Worm (Caenorhabditis elegans) whole organism, late embryonic: ENCODE measurements around the gene nspg-7.1.

Experiments
- C38D4.7 ChIP-seq: fragments of 200-800 bp; sonication (Bioruptor generic); optimal IDR thresholded peaks from 2 replicates; lab custom pipeline; 2018; ENCODE audit warnings: mild to moderate bottlenecking, missing genetic modification characterization, moderate library complexity, missing compliant biosample characterization
- F13H6.1 ChIP-seq: sonication (generic microtip); optimal IDR thresholded peaks from 2 replicates; lab custom pipeline; 2016; ENCODE audit warnings: missing genetic modification characterization, missing compliant biosample characterization
- Y22D7AL.16 ChIP-seq: sonication (generic microtip); optimal IDR thresholded peaks from 2 replicates; lab custom pipeline; 2016; ENCODE audit warnings: missing genetic modification characterization, missing compliant biosample characterization
- ceh-2 ChIP-seq: sonication (generic microtip); optimal IDR thresholded peaks from 2 replicates; lab custom pipeline; 2016; ENCODE audit warnings: missing genotype, missing genetic modification characterization, missing compliant biosample characterization
- ceh-24 ChIP-seq: sonication (generic microtip); optimal IDR thresholded peaks from 2 replicates; lab custom pipeline; 2016; ENCODE audit warnings: mild to moderate bottlenecking, missing genetic modification characterization, missing compliant biosample characterization
- ceh-30 ChIP-seq: fragments of 150-350 bp; optimal IDR thresholded peaks from 2 replicates; lab custom pipeline; 2014; ENCODE audit warnings: missing biosample characterization, missing genetic modification characterization
- ceh-31 ChIP-seq: sonication (generic microtip); optimal IDR thresholded peaks from 2 replicates; lab custom pipeline; 2016; ENCODE audit warnings: missing genetic modification characterization, missing compliant biosample characterization
- ceh-34 ChIP-seq: sonication (generic microtip); optimal IDR thresholded peaks from 2 replicates; lab custom pipeline; 2016; ENCODE audit warnings: mild to moderate bottlenecking, missing genetic modification characterization, missing compliant biosample characterization
- ceh-45 ChIP-seq: fragments of 200-800 bp; sonication (Bioruptor generic); IDR thresholded peaks from 2 replicates; pipeline ENCODE4 v1.3.6; 2022; ENCODE audit warnings: missing genetic modification reagents, missing genetic modification characterization, missing compliant biosample characterization
- dve-1 ChIP-seq: sonication (generic microtip); optimal IDR thresholded peaks from 2 replicates; lab custom pipeline; 2017; ENCODE audit warnings: antibody characterized with exemption, mild to moderate bottlenecking, missing genetic modification characterization, missing compliant biosample characterization
- elt-2 ChIP-seq: sonication (generic microtip); optimal IDR thresholded peaks from 2 replicates; lab custom pipeline; 2016; ENCODE audit warnings: missing genetic modification reagents, missing genetic modification characterization, missing compliant biosample characterization
- ets-4 ChIP-seq: sonication (generic microtip); optimal IDR thresholded peaks from 2 replicates; lab custom pipeline; 2016; ENCODE audit warnings: missing genetic modification characterization, missing compliant biosample characterization
- eyg-1 ChIP-seq: sonication (generic microtip); optimal IDR thresholded peaks from 2 replicates; lab custom pipeline; 2016; ENCODE audit warnings: missing genotype, missing genetic modification characterization, missing compliant biosample characterization
- gmeb-2 ChIP-seq: sonication (generic microtip); optimal IDR thresholded peaks from 2 replicates; lab custom pipeline; 2016; ENCODE audit warnings: missing genetic modification characterization, inconsistent platforms, missing compliant biosample characterization
- hlh-6 ChIP-seq: sonication (generic microtip); optimal IDR thresholded peaks from 2 replicates; lab custom pipeline; 2016; ENCODE audit warnings: missing genotype, missing genetic modification characterization, missing compliant biosample characterization
- lim-6 ChIP-seq: sonication (generic microtip); optimal IDR thresholded peaks from 2 replicates; lab custom pipeline; 2016; ENCODE audit warnings: missing genetic modification characterization, missing compliant biosample characterization
- lin-11 ChIP-seq: fragments of 200-800 bp; sonication (Bioruptor generic); optimal IDR thresholded peaks from 2 replicates; lab custom pipeline; 2018; ENCODE audit warnings: mild to moderate bottlenecking, missing genetic modification characterization, missing compliant biosample characterization
- mec-3 ChIP-seq: sonication (generic microtip); optimal IDR thresholded peaks from 2 replicates; lab custom pipeline; 2016; ENCODE audit warnings: borderline replicate concordance, missing genetic modification characterization, missing compliant biosample characterization
- nfya-1 ChIP-seq: sonication (generic microtip); optimal IDR thresholded peaks from 2 replicates; lab custom pipeline; 2017; ENCODE audit warnings: missing genetic modification characterization, mild to moderate bottlenecking, missing compliant biosample characterization, antibody characterized with exemption, moderate library complexity
- odd-2 ChIP-seq: sonication (generic microtip); optimal IDR thresholded peaks from 2 replicates; lab custom pipeline; 2017; ENCODE audit warnings: antibody characterized with exemption, mild to moderate bottlenecking, missing genetic modification characterization, missing compliant biosample characterization
- pag-3 ChIP-seq: sonication (generic microtip); optimal IDR thresholded peaks from 2 replicates; lab custom pipeline; 2016; ENCODE audit warnings: missing compliant biosample characterization, missing genetic modification characterization, borderline replicate concordance
- pat-9 ChIP-seq: fragments of 200-800 bp; sonication (Bioruptor generic); optimal IDR thresholded peaks from 2 replicates; lab custom pipeline; 2018; ENCODE audit warnings: mild to moderate bottlenecking, missing genetic modification characterization, moderate library complexity, missing compliant biosample characterization
- pax-1 ChIP-seq: fragments of 150-350 bp; optimal IDR thresholded peaks from 2 replicates; lab custom pipeline; 2014; ENCODE audit warnings: missing biosample characterization, missing genetic modification characterization
- pha-4 ChIP-seq: fragments of 150-350 bp; optimal IDR thresholded peaks from 2 replicates; lab custom pipeline; 2018; ENCODE audit warnings: missing biosample characterization, missing genetic modification reagents, missing genetic modification characterization
- sdc-2 ChIP-seq: sonication (generic microtip); optimal IDR thresholded peaks from 2 replicates; lab custom pipeline; 2016; ENCODE audit warnings: missing genotype, missing genetic modification characterization, missing compliant biosample characterization
- sox-2 ChIP-seq: fragments of 200-800 bp; sonication (Bioruptor generic); IDR thresholded peaks from 2 replicates; pipeline ENCODE4 v1.3.6; 2022; ENCODE audit warnings: missing genetic modification reagents, missing genetic modification characterization, missing compliant biosample characterization
- sox-4 ChIP-seq: sonication (generic microtip); optimal IDR thresholded peaks from 2 replicates; lab custom pipeline; 2017; ENCODE audit warnings: mild to moderate bottlenecking, missing genetic modification characterization, inconsistent platforms, missing compliant biosample characterization
- syd-9 ChIP-seq: sonication (generic microtip); optimal IDR thresholded peaks from 2 replicates; lab custom pipeline; 2016; ENCODE audit warnings: mild to moderate bottlenecking, missing genetic modification characterization, moderate library complexity, missing compliant biosample characterization
- tbx-7 ChIP-seq: sonication (generic microtip); optimal IDR thresholded peaks from 2 replicates; lab custom pipeline; 2016; ENCODE audit warnings: missing genotype, missing genetic modification characterization, missing compliant biosample characterization
- ttx-3 ChIP-seq: sonication (generic microtip); optimal IDR thresholded peaks from 2 replicates; lab custom pipeline; 2016; ENCODE audit warnings: missing genetic modification reagents, missing genetic modification characterization, missing compliant biosample characterization
- ztf-16 ChIP-seq: sonication (generic microtip); optimal IDR thresholded peaks from 2 replicates; lab custom pipeline; 2017; ENCODE audit warnings: missing genetic modification characterization, missing compliant biosample characterization

The nspg-7.1 gene

ce11 chrIV:9330755-9331154 is at the start of gene nspg-7.1:
TSS of gene nspg-7.1 (minus strand) at chrIV:9330855.
- no peak for TF ChIP-seq ceh-34 (tag; lab: Kevin White, UChicago)

DNA sequence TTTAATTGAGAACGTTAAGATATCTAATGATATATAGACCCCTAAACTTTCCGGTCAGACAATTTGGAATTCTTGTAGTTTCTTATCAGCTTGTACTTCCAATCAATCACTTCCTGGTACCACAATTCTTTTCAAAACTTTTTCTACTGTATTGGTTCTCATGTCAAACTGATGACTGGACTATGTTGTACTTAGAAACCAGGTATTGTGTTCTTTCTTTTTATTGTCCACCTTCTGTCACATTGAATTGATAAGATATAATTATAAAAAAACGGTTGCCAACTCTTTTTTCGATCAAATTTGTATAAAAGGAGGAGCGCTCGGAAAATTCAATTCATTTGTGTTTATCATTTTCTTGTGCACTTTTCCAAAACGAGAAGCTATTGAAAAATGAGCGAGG is 47.6 kb upstream of the nspg-7.1 start, which contains the start of gene C10C5.4:
C10C5.4 (plus strand) TSS at position 281 of the 400 bp plus-strand sequence.
- TF ChIP-seq ceh-24 (tag; lab: Kevin White, UChicago), result no peak
- TF ChIP-seq tbx-7 (tag; lab: Kevin White, UChicago), result no peak
- no peak for TF ChIP-seq dve-1 (tag; lab: Kevin White, UChicago)
- TF ChIP-seq ceh-34 (tag; lab: Kevin White, UChicago), result no peak
- TF ChIP-seq Y22D7AL.16 (tag; lab: Kevin White, UChicago), result no peak
- TF ChIP-seq odd-2, result no peak
- no peak for TF ChIP-seq pat-9 (tag; lab: Kevin White, UChicago)
- no peak for TF ChIP-seq C38D4.7 (GFP tag; lab: Kevin White, UChicago)
- TF ChIP-seq pag-3 (tag; lab: Kevin White, UChicago), result no peak
- no peak for TF ChIP-seq sox-2 (GFP tag; lab: Robert Waterston, UW)
- no peak for TF ChIP-seq pax-1 (tag; lab: Kevin White, UChicago)

DNA sequence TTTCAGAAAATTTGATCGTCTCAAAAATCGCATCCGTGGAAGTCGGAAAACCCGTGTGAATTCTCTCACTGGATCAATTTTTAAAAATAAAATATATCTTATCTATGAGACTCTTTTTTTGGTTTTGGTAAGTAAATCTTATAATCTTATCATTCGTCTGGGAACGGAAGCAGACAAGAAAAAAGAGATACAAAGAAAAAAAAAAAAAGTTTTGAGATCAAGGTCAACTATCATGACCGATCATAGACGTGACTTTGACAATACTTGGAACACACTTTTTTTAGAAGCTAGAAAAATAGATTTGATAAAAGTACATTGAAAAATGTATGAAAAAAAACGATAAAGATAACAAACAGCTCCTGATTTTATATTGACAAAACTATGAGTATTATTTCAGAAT is 45.9 kb upstream of the nspg-7.1 start:
- TF ChIP-seq ceh-2, result no peak
- TF ChIP-seq sdc-2, result no peak
- TF ChIP-seq tbx-7 (tag; lab: Kevin White, UChicago), result no peak
- no peak for TF ChIP-seq C38D4.7 (GFP tag; lab: Kevin White, UChicago)
- TF ChIP-seq gmeb-2 (tag; lab: Kevin White, UChicago), result no peak
- TF ChIP-seq Y22D7AL.16 (tag; lab: Kevin White, UChicago), result no peak
- TF ChIP-seq ceh-45 (GFP tag; lab: Robert Waterston, UW), result no peak
- no peak for TF ChIP-seq ets-4 (tag; lab: Kevin White, UChicago)
- no peak for TF ChIP-seq lim-6 (tag; lab: Kevin White, UChicago)
- no peak for TF ChIP-seq hlh-6 (tag; lab: Kevin White, UChicago)
- no peak for TF ChIP-seq nfya-1

ce11 chrIV:9374529-9374928 is 43.9 kb upstream of the nspg-7.1 start, which contains the start of gene C10C5.3:
TSS of gene C10C5.3 (plus strand) at chrIV:9374829.
- no peak for TF ChIP-seq ceh-31 (tag; lab: Kevin White, UChicago)
- TF ChIP-seq nfya-1, result no peak
- TF ChIP-seq elt-2 (tag; lab: Kevin White, UChicago), result no peak
- TF ChIP-seq syd-9 (tag; lab: Kevin White, UChicago), result no peak
- TF ChIP-seq F13H6.1, result no peak
- no peak for TF ChIP-seq mec-3 (tag; lab: Kevin White, UChicago)
- no peak for TF ChIP-seq lin-11 (tag; lab: Kevin White, UChicago)
- TF ChIP-seq pha-4 (tag; lab: Kevin White, UChicago), result no peak
- no peak for TF ChIP-seq eyg-1 (tag; lab: Kevin White, UChicago)
- TF ChIP-seq C38D4.7 (GFP tag; lab: Kevin White, UChicago), result no peak
- no peak for TF ChIP-seq odd-2
- TF ChIP-seq gmeb-2 (tag; lab: Kevin White, UChicago), result no peak

- TF ChIP-seq ceh-30, result no peak
- TF ChIP-seq sox-4 (tag; lab: Kevin White, UChicago), result no peak
- no peak for TF ChIP-seq ttx-3 (tag; lab: Kevin White, UChicago)
- TF ChIP-seq C38D4.7 (GFP tag; lab: Kevin White, UChicago), result no peak
- no peak for TF ChIP-seq ztf-16 (tag; lab: Kevin White, UChicago)
These were observed 40.5 kb upstream of the nspg-7.1 start, which contains the start of gene fbxc-58 for ce11 chrIV:9371126-9371525. TSS of gene fbxc-58 (plus strand) at chrIV:9371508.
